ENCODE assay signal across 4 worm cellular contexts in the genomic region with DNA sequence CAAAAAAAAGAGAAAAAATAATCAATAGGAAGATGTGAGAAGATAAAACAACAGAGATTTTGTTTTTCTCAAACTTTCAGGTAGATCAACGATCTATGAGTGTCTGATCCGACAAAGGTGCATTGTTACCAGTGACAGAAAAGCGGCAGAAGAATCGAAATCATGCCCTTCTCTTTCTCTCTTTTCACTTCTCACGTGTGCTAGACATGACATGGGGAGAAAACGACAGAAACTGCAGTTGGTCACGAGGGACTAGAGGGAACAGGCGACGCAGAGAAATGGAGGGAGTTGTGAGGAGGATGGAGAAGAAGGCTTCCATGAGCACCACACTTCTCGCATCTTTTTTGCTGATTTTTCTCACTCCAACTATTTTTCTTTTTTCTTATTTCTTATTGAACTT.
A peak's percentile ranks its signal among the peaks of the same experiment; 100 is the strongest.
TF ChIP-seq lines count a peak whose summit lies in the region.

A gene (minus strand): TSS at position 97 of the 400 bp plus-strand sequence.

TF ChIP-seq in whole organism, L2 larva, 48 proteins besides CTCF, POLR2A, EP300 and RAD21 (continues in another document):
- TF ChIP-seq ceh-16 (tag; optimal IDR thresholded peaks at IDR 0.05; lab: Kevin White, UChicago) (no peak), peb-1 (tag; optimal IDR thresholded peaks at IDR 0.05; lab: Kevin White, UChicago) (no peak), Y55F3AM.14 (GFP tag; optimal IDR thresholded peaks at IDR 0.05; lab: Kevin White, UChicago) (peak; percentile 63), snpc-4 (tag; optimal IDR thresholded peaks at IDR 0.05; lab: Kevin White, UChicago) (peak; percentile 30), unc-39 (tag; optimal IDR thresholded peaks at IDR 0.05; lab: Kevin White, UChicago) (no peak), zag-1 (tag; optimal IDR thresholded peaks at IDR 0.05; lab: Kevin White, UChicago) (peak; percentile 84), aly-2 (tag; optimal IDR thresholded peaks at IDR 0.05; lab: Kevin White, UChicago) (no peak), F13H6.1 (tag; optimal IDR thresholded peaks at IDR 0.05; lab: Kevin White, UChicago) (peak; percentile 85), elt-3 (tag; optimal IDR thresholded peaks at IDR 0.05; lab: Kevin White, UChicago) (no peak), ZK546.5 (tag; optimal IDR thresholded peaks at IDR 0.05; lab: Kevin White, UChicago) (peak; percentile 54), nhr-129 (tag; optimal IDR thresholded peaks at IDR 0.05; lab: Kevin White, UChicago) (peak; percentile 98), nhr-21 (tag; optimal IDR thresholded peaks at IDR 0.05; lab: Kevin White, UChicago) (peak; percentile 90), unc-62 (GFP tag; optimal IDR thresholded peaks at IDR 0.05; lab: Kevin White, UChicago) (peak; percentile 52), blmp-1 (tag; optimal IDR thresholded peaks at IDR 0.05; lab: Kevin White, UChicago; ENCODE audit: insufficient read depth) (peak; percentile 99), R02D3.7 (tag; optimal IDR thresholded peaks at IDR 0.05; lab: Kevin White, UChicago) (no peak), sem-4 (tag; optimal IDR thresholded peaks at IDR 0.05; lab: Kevin White, UChicago) (peak; percentile 83), skn-1 (tag; optimal IDR thresholded peaks at IDR 0.05; lab: Kevin White, UChicago) (peak; percentile 1), ama-1 (optimal IDR thresholded peaks at IDR 0.05; lab: Kevin White, UChicago) (peak; percentile 66), fos-1 (tag; optimal IDR thresholded peaks at IDR 0.05; lab: Kevin White, UChicago) (peak; percentile 86), lsy-2 (tag; optimal IDR thresholded peaks at IDR 0.05; lab: Kevin White, UChicago) (peak; percentile 39 to 93), mbf-1 (tag; optimal IDR thresholded peaks at IDR 0.05; lab: Kevin White, UChicago) (no peak), nhr-11 (tag; optimal IDR thresholded peaks at IDR 0.05; lab: Kevin White, UChicago) (no peak)

TF ChIP-seq in whole organism, L4 larva, 104 proteins besides CTCF, POLR2A, EP300 and RAD21 (continues in another document):
- TF ChIP-seq aha-1 (tag; lab: Kevin White, UChicago) (peak; percentile 99), nhr-28 (tag; optimal IDR thresholded peaks at IDR 0.05; lab: Kevin White, UChicago) (peak; percentile 90), zfp-2 (tag; optimal IDR thresholded peaks at IDR 0.05; lab: Kevin White, UChicago) (no peak), dmd-8 (GFP tag; IDR thresholded peaks at IDR 0.05; lab: Robert Waterston, UW) (no peak), hlh-30 (tag; optimal IDR thresholded peaks at IDR 0.05; lab: Kevin White, UChicago; ENCODE audit: insufficient read depth) (peak; percentile 100), fos-1 (tag; optimal IDR thresholded peaks at IDR 0.05; lab: Kevin White, UChicago) (no peak), lin-1 (GFP tag; IDR thresholded peaks at IDR 0.05; lab: Robert Waterston, UW) (0 out of 2 replicates have a peak, but pooled peaks have one; percentile 36), Y105C5A.15 (GFP tag; IDR thresholded peaks at IDR 0.05; lab: Robert Waterston, UW) (0 out of 2 replicates have a peak, but pooled peaks have one; percentile 30), lsy-2 (tag; optimal IDR thresholded peaks at IDR 0.05; lab: Kevin White, UChicago) (peak; percentile 77 to 89), T20F7.1 (GFP tag; optimal IDR thresholded peaks at IDR 0.05; lab: Kevin White, UChicago) (peak; percentile 81), nhr-48 (tag; optimal IDR thresholded peaks at IDR 0.05; lab: Kevin White, UChicago) (peak; percentile 77), D1046.2 (GFP tag; IDR thresholded peaks at IDR 0.05; lab: Robert Waterston, UW) (no peak), nhr-237 (tag; optimal IDR thresholded peaks at IDR 0.05; lab: Kevin White, UChicago) (no peak), nhr-6 (tag; optimal IDR thresholded peaks at IDR 0.05; lab: Kevin White, UChicago) (peak; percentile 55), madf-5 (GFP tag; IDR thresholded peaks at IDR 0.05; lab: Robert Waterston, UW) (no peak), ctbp-1 (GFP tag; IDR thresholded peaks at IDR 0.05; lab: Robert Waterston, UW) (no peak; the same call in none of the 2 replicates), F26F4.8 (GFP tag; conservative IDR thresholded peaks at IDR 0.05; lab: Robert Waterston, UW) (no peak), ztf-11 (tag; optimal IDR thresholded peaks at IDR 0.05; lab: Kevin White, UChicago) (no peak), mxl-3 (GFP tag; optimal IDR thresholded peaks at IDR 0.05; lab: Kevin White, UChicago) (peak; percentile 94), php-3 (GFP tag; IDR thresholded peaks at IDR 0.05; lab: Robert Waterston, UW) (no peak), ZK546.5 (tag; optimal IDR thresholded peaks at IDR 0.05; lab: Kevin White, UChicago) (no peak), nhr-102 (tag; optimal IDR thresholded peaks at IDR 0.05; lab: Kevin White, UChicago) (peak; percentile 72)

TF ChIP-seq in whole organism, late embryonic, 69 proteins besides CTCF, POLR2A, EP300 and RAD21 (continues in another document):
- TF ChIP-seq npax-4 (tag; optimal IDR thresholded peaks at IDR 0.05; lab: Kevin White, UChicago) (no peak), ceh-9 (tag; optimal IDR thresholded peaks at IDR 0.05; lab: Kevin White, UChicago) (no peak), hlh-8 (tag; optimal IDR thresholded peaks at IDR 0.05; lab: Kevin White, UChicago) (peak; percentile 51), ceh-6 (GFP tag; optimal IDR thresholded peaks at IDR 0.05; lab: Kevin White, UChicago) (no peak), ztf-16 (tag; optimal IDR thresholded peaks at IDR 0.05; lab: Kevin White, UChicago) (no peak), ceh-48 (tag; optimal IDR thresholded peaks at IDR 0.05; lab: Kevin White, UChicago) (peak; percentile 9), rnt-1 (tag; optimal IDR thresholded peaks at IDR 0.05; lab: Kevin White, UChicago) (peak; percentile 32), ttx-3 (tag; optimal IDR thresholded peaks at IDR 0.05; lab: Kevin White, UChicago) (no peak), ref-2 (tag; optimal IDR thresholded peaks at IDR 0.05; lab: Kevin White, UChicago) (peak; percentile 37), nfya-1 (tag; optimal IDR thresholded peaks at IDR 0.05; lab: Kevin White, UChicago) (peak; percentile 76), unc-55 (GFP tag; optimal IDR thresholded peaks at IDR 0.05; lab: Kevin White, UChicago) (peak; percentile 89), ceh-19 (GFP tag; optimal IDR thresholded peaks at IDR 0.05; lab: Kevin White, UChicago) (no peak), ceh-18 (tag; optimal IDR thresholded peaks at IDR 0.05; lab: Kevin White, UChicago) (peak; percentile 93), pax-1 (tag; optimal IDR thresholded peaks at IDR 0.05; lab: Kevin White, UChicago) (no peak), syd-9 (tag; optimal IDR thresholded peaks at IDR 0.05; lab: Kevin White, UChicago) (no peak), elt-4 (tag; optimal IDR thresholded peaks at IDR 0.05; lab: Kevin White, UChicago) (no peak), odd-2 (tag; optimal IDR thresholded peaks at IDR 0.05; lab: Kevin White, UChicago) (no peak), ceh-30 (tag; optimal IDR thresholded peaks at IDR 0.05; lab: Kevin White, UChicago) (no peak), gmeb-2 (tag; optimal IDR thresholded peaks at IDR 0.05; lab: Kevin White, UChicago) (no peak), pag-3 (tag; optimal IDR thresholded peaks at IDR 0.05; lab: Kevin White, UChicago; ENCODE audit: borderline replicate concordance) (no peak), fax-1 (tag; optimal IDR thresholded peaks at IDR 0.05; lab: Kevin White, UChicago) (no peak), ceh-34 (tag; optimal IDR thresholded peaks at IDR 0.05; lab: Kevin White, UChicago) (no peak), hlh-30 (tag; optimal IDR thresholded peaks at IDR 0.05; lab: Kevin White, UChicago; ENCODE audit: insufficient read depth) (peak; percentile 99), nhr-11 (tag; optimal IDR thresholded peaks at IDR 0.05; lab: Kevin White, UChicago) (no peak), tbx-2 (tag; optimal IDR thresholded peaks at IDR 0.05; lab: Kevin White, UChicago) (peak; percentile 57)

TF ChIP-seq in whole organism, mixed stage, embryonic, 35 proteins besides CTCF, POLR2A, EP300 and RAD21 (continues in another document):
- no peak for TF ChIP-seq snpc-4 (tag; optimal IDR thresholded peaks at IDR 0.05; lab: Kevin White, UChicago)
- no peak for TF ChIP-seq drap-1 (GFP tag; optimal IDR thresholded peaks at IDR 0.05; lab: Kevin White, UChicago)
- peak; percentile 6 for TF ChIP-seq mls-2 (tag; optimal IDR thresholded peaks at IDR 0.05; lab: Kevin White, UChicago)
- peak; percentile 9 for TF ChIP-seq ham-2 (GFP tag; optimal IDR thresholded peaks at IDR 0.05; lab: Kevin White, UChicago)
- TF ChIP-seq nhr-76 (tag; optimal IDR thresholded peaks at IDR 0.05; lab: Kevin White, UChicago) = no peak
- no peak for TF ChIP-seq ceh-43 (GFP tag; optimal IDR thresholded peaks at IDR 0.05; lab: Kevin White, UChicago)
- no peak for TF ChIP-seq zip-8 (tag; optimal IDR thresholded peaks at IDR 0.05; lab: Kevin White, UChicago)
- TF ChIP-seq sem-2 (GFP tag; optimal IDR thresholded peaks at IDR 0.05; lab: Kevin White, UChicago) = no peak
- TF ChIP-seq elt-3 (tag; optimal IDR thresholded peaks at IDR 0.05; lab: Kevin White, UChicago) = no peak
- no peak for TF ChIP-seq M03D4.4 (tag; optimal IDR thresholded peaks at IDR 0.05; lab: Kevin White, UChicago)
- TF ChIP-seq ztf-11 (tag; optimal IDR thresholded peaks at IDR 0.05; lab: Kevin White, UChicago) = no peak
- TF ChIP-seq lsy-2 (tag; optimal IDR thresholded peaks at IDR 0.05; lab: Kevin White, UChicago) = no peak
- TF ChIP-seq nhr-12 (tag; optimal IDR thresholded peaks at IDR 0.05; lab: Kevin White, UChicago) = no peak
- no peak for TF ChIP-seq elt-1 (tag; optimal IDR thresholded peaks at IDR 0.05; lab: Kevin White, UChicago; ENCODE audit: borderline replicate concordance, insufficient read depth)
- TF ChIP-seq flh-1 (GFP tag; optimal IDR thresholded peaks at IDR 0.05; lab: Kevin White, UChicago) = no peak
- TF ChIP-seq lin-13 (tag; optimal IDR thresholded peaks at IDR 0.05; lab: Kevin White, UChicago) = no peak
- peak; percentile 83 for TF ChIP-seq unc-62 (GFP tag; optimal IDR thresholded peaks at IDR 0.05; lab: Kevin White, UChicago)
- TF ChIP-seq unc-39 (tag; optimal IDR thresholded peaks at IDR 0.05; lab: Kevin White, UChicago) = no peak
- TF ChIP-seq hlh-1 (tag; optimal IDR thresholded peaks at IDR 0.05; lab: Kevin White, UChicago) = peak; percentile 77
- peak; percentile 32 for TF ChIP-seq ces-1 (GFP tag; optimal IDR thresholded peaks at IDR 0.05; lab: Kevin White, UChicago)
- peak; percentile 14 for TF ChIP-seq mep-1 (tag; optimal IDR thresholded peaks at IDR 0.05; lab: Kevin White, UChicago)
- TF ChIP-seq nhr-237 (tag; optimal IDR thresholded peaks at IDR 0.05; lab: Kevin White, UChicago) = peak; percentile 48
- TF ChIP-seq nhr-2 (tag; optimal IDR thresholded peaks at IDR 0.05; lab: Kevin White, UChicago) = no peak
- TF ChIP-seq cnd-1 (tag; optimal IDR thresholded peaks at IDR 0.05; lab: Kevin White, UChicago) = peak; percentile 15
- no peak for TF ChIP-seq pha-4 (tag; optimal IDR thresholded peaks at IDR 0.05; lab: Kevin White, UChicago)
- TF ChIP-seq blmp-1 (tag; optimal IDR thresholded peaks at IDR 0.05; lab: Kevin White, UChicago) = peak; percentile 66
- no peak for TF ChIP-seq ceh-39 (tag; optimal IDR thresholded peaks at IDR 0.05; lab: Kevin White, UChicago)
- TF ChIP-seq bed-3 (GFP tag; optimal IDR thresholded peaks at IDR 0.05; lab: Kevin White, UChicago) = no peak
